Fruit fly (Drosophila melanogaster) ovary, adult (tissue): ENCODE data around the gene TwdlO.

Experiments
- CG17801 ChIP-seq: fragments of 200-800 bp; optimal IDR thresholded peaks from 2 replicates; lab custom pipeline; 2019; ENCODE audit warnings: missing biosample characterization, mild to moderate bottlenecking, missing genetic modification characterization, moderate library complexity; ENCODE audit not compliant: partially characterized antibody

Gene TwdlO

dm6 chr3R:26626638-26627037 is at the start of gene TwdlO:
TwdlO (minus strand) TSS chr3R:26626738.
- TF ChIP-seq CG17801 (GFP tag; lab: Kevin White, UChicago), result no peak

DNA sequence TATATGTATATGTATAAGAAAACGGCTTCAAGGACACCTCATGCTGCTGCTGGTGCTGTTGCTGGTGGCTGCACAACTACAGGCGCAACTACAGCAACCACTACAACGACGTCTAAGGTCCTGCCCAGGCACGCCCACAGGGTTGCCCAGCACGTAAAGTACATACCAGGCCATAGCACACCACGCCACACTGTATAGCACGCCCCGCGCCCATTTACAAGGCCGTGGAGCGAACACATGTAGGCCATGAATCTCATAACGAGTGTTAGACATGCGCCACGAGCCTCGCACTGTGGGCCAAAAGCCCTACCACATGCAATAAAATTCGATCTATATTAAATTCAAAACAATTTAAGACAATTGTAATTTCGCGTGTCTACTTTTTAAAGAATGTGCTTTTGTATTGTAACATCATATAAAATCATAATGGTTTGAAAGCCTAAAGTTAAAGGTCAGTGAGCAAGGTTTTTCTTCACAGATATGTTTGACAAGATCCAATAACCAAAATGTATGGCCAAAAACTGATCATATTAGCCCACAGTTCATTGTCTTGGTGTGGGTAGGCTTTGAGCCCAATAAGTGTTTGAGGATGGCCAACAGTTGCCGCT is 45.1 kb upstream of the TwdlO start:
- no peak for TF ChIP-seq CG17801 (GFP tag; lab: Kevin White, UChicago)

dm6 chr3R:26670277-26670676 is 43.7 kb upstream of the TwdlO start:
- TF ChIP-seq CG17801 (GFP tag; lab: Kevin White, UChicago), result no peak

- no peak for TF ChIP-seq CG17801 (GFP tag; lab: Kevin White, UChicago)
These were observed 29.6 kb upstream of the TwdlO start, which contains the start of gene Tb for dm6 chr3R:26656140-26656539. Tb (plus strand) TSS chr3R:26656440.

- TF ChIP-seq CG17801 (GFP tag; lab: Kevin White, UChicago), result no peak
These were observed 28.9 kb upstream of the TwdlO start for dm6 chr3R:26655416-26655945.

- no peak for TF ChIP-seq CG17801 (GFP tag; lab: Kevin White, UChicago)
These were observed 28.1 kb upstream of the TwdlO start for dm6 chr3R:26654594-26654993.

dm6 chr3R:26639503-26640075 is 13.1 kb upstream of the TwdlO start, which contains the start of gene TwdlD:
TwdlD (plus strand) TSS chr3R:26640025.
- TF ChIP-seq CG17801 (GFP tag; lab: Kevin White, UChicago), result no peak

DNA sequence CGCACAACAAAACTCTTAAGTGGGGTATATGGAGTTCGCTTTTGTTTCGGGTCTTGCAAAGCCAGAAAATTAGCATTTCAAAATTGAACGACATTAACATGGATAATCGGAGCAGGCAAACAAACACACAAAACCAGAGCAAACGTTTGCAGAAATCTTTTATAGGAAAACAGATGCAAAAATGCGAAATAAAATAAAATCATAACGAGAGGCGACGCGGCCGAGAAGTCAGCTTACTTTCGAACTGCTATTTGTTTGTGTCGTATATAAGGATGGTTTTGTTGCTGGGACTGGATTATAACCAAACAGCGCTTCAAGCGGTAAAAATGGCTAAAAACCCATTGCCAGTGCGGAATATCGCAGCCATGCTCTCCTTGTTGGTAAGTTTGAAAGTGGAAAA is 9.8 kb upstream of the TwdlO start, which contains the start of gene TwdlS:
Gene TwdlS, plus strand, starts transcription at position 301 of the 400 bp plus-strand sequence.
- TF ChIP-seq CG17801 (GFP tag; lab: Kevin White, UChicago), result no peak

- no peak for TF ChIP-seq CG17801 (GFP tag; lab: Kevin White, UChicago)
These were observed 8.0 kb upstream of the TwdlO start, which contains the start of gene TwdlR for dm6 chr3R:26634585-26634984. TwdlR (plus strand) TSS chr3R:26634885.

DNA sequence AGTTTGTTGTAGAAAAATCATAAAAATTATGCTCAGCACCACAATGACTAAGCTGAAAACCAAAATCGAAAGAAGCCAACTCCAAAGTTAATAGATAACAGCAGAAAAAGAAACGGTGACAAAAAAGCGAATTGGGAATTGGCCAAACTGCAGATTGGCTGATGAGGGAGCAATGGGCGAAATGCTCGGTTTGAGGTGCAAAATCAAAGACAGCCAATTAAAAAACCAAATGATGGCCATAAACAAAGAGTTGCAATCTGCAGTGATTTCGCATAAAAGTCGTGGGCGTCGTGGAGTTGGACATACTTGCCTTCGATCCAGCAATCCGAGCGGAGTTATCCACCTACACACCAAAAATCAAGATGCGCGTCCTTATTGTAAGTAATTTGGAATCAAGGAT is 6.9 kb upstream of the TwdlO start, which contains the start of gene TwdlH:
Gene TwdlH, plus strand, starts transcription at position 301 of the 400 bp plus-strand sequence.
- no peak for TF ChIP-seq CG17801 (GFP tag; lab: Kevin White, UChicago)

dm6 chr3R:26633010-26633409 is 6.5 kb upstream of the TwdlO start:
- no peak for TF ChIP-seq CG17801 (GFP tag; lab: Kevin White, UChicago)

DNA sequence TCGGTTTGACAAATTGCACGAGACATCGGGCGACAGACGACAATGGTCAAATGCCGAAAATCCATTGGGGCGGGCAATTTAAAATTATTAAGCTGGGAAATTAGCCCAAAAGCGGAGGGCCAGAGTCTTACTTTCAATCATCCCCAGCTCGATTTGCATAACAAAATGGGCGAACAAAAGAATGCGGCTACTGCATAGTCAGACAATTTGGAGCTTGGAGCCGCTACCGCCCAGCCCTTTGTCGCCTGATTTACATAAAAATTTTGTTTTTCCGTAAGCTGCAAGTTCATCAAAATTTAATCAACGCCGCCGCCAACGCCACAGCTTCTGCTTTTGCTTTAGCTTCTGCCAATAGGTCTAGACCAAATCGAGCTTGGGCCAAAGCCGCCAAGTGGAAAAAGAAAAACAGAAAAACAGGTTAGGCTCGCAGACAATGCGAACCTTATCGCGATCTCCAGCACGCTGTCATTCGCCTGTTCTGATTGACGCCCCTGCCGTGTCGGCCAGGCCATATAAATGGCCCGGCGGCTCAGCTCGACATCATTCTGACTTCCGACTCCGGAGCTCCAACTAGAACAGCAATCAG is 4.9 kb upstream of the TwdlO start, which contains the start of gene TwdlN:
Gene TwdlN, plus strand, starts transcription at position 536 of the 586 bp plus-strand sequence.
- no peak for TF ChIP-seq CG17801 (GFP tag; lab: Kevin White, UChicago)

DNA sequence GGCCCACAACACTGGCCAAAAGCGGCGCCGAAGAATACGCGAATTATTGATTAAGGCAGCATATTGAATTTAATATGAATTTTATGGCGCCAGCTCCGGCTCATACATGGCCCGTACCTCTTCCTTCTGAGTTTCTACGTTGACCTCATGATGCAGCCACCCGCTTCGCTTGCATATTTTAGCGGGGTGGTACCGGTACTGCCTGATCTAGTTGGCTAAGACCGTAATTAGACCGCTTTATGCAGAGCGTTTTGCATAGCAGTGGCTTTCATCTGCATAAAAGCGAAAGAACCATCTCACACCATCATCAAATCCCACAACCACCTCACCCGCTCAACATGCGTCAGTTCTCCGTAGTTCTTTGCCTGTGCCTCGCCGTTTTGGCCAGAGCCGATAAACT is 3.1 kb upstream of the TwdlO start, which contains the start of gene TwdlJ:
Gene TwdlJ, plus strand, starts transcription at position 301 of the 400 bp plus-strand sequence.
- no peak for TF ChIP-seq CG17801 (GFP tag; lab: Kevin White, UChicago)

dm6 chr3R:26628624-26629023 is 2.1 kb upstream of the TwdlO start, which contains the start of gene TwdlK:
TwdlK (minus strand) TSS chr3R:26628724.
- TF ChIP-seq CG17801 (GFP tag; lab: Kevin White, UChicago), result no peak

dm6 chr3R:26625552-26625951 is 986 bp downstream of the TwdlO start, which contains the start of gene TwdlL:
TwdlL (minus strand) TSS chr3R:26625652.
- no peak for TF ChIP-seq CG17801 (GFP tag; lab: Kevin White, UChicago)
